Worm (Caenorhabditis elegans): Measurements from ENCODE around the gene bcas-2.

DNA sequence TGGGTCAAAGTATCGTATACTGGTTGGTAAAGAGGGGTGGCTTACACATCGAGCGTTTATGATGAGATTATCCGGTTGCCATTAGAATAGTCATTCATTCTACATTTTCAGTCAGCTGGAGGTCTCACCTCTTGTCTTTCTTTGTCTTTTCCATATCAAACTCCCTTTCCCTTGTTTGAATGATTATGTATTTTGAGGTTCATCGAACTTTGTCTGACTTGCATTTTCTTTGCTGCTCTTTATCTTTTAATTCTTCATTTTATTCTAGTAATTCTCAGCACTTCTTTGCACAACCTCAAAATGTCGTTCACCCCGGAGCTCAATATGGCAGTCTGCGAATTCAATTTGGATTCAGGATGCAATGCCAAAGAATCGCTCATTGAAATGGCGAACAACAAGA, 5.1 kb downstream of the bcas-2 start, which contains the start of gene T12A2.3:
- no peak for TF ChIP-seq pha-4 (tag; optimal IDR thresholded peaks at IDR 0.05)
- TF ChIP-seq unc-39 (tag; optimal IDR thresholded peaks at IDR 0.05): no peak
- no peak for TF ChIP-seq fos-1 (tag; optimal IDR thresholded peaks at IDR 0.05)
- TF ChIP-seq lin-15B (tag; optimal IDR thresholded peaks at IDR 0.05): no peak
- TF ChIP-seq ZK546.5 (tag; optimal IDR thresholded peaks at IDR 0.05): no peak
- no peak for TF ChIP-seq ceh-9 (tag; optimal IDR thresholded peaks at IDR 0.05)
- no peak for TF ChIP-seq zag-1 (tag; optimal IDR thresholded peaks at IDR 0.05)
- TF ChIP-seq fkh-10 (GFP tag; optimal IDR thresholded peaks at IDR 0.05): no peak
- TF ChIP-seq unc-62 (GFP tag; optimal IDR thresholded peaks at IDR 0.05): no peak
- TF ChIP-seq nhr-11 (tag; optimal IDR thresholded peaks at IDR 0.05): no peak
- no peak for TF ChIP-seq aly-2 (tag; optimal IDR thresholded peaks at IDR 0.05)
- no peak for TF ChIP-seq ceh-16 (tag; optimal IDR thresholded peaks at IDR 0.05)
- no peak for TF ChIP-seq snpc-4 (tag; optimal IDR thresholded peaks at IDR 0.05)
- no peak for TF ChIP-seq elt-1 (tag; optimal IDR thresholded peaks at IDR 0.05)
